Worm (Caenorhabditis elegans) whole organism, early embryonic: ENCODE measurements around the gene hmg-1.1.

Experiments
- B0310.2 ChIP-seq: sonication (generic microtip); optimal IDR thresholded peaks from 2 replicates; lab custom pipeline; 2016; ENCODE audit warnings: mild to moderate bottlenecking, missing genetic modification characterization, missing compliant biosample characterization
- F13C5.2 ChIP-seq: sonication (generic microtip); optimal IDR thresholded peaks from 2 replicates; lab custom pipeline; 2017; ENCODE audit warnings: mild to moderate bottlenecking, missing genetic modification characterization, inconsistent platforms, missing compliant biosample characterization
- aly-1 ChIP-seq: sonication (generic microtip); optimal IDR thresholded peaks from 2 replicates; lab custom pipeline; 2016; ENCODE audit warnings: missing genetic modification characterization, missing compliant biosample characterization
- ama-1 ChIP-seq: fragments of 150-350 bp; optimal IDR thresholded peaks from 2 replicates; lab custom pipeline; 2014
- ceh-13 ChIP-seq: fragments of 200-800 bp; sonication (Bioruptor generic); optimal IDR thresholded peaks from 2 replicates; lab custom pipeline; 2018; ENCODE audit warnings: mild to moderate bottlenecking, missing genetic modification characterization, missing compliant biosample characterization
- ceh-36 ChIP-seq: sonication (generic microtip); optimal IDR thresholded peaks from 2 replicates; lab custom pipeline; 2016; ENCODE audit warnings: missing genetic modification characterization, inconsistent platforms, missing compliant biosample characterization
- ets-7 ChIP-seq: sonication (generic microtip); optimal IDR thresholded peaks from 2 replicates; lab custom pipeline; 2016; ENCODE audit warnings: missing genotype, missing genetic modification characterization, missing compliant biosample characterization
- flt-1 ChIP-seq: fragments of 200-800 bp; sonication (Bioruptor generic); IDR thresholded peaks from 2 replicates; pipeline ENCODE4 v1.3.6; 2022; ENCODE audit warnings: missing genetic modification characterization, missing compliant biosample characterization
- hmbx-1 ChIP-seq: sonication (generic microtip); optimal IDR thresholded peaks from 2 replicates; lab custom pipeline; 2016; ENCODE audit warnings: mild to moderate bottlenecking, missing genetic modification characterization, missing compliant biosample characterization
- hmg-4 ChIP-seq: fragments of 200-800 bp; sonication (Bioruptor generic); optimal IDR thresholded peaks from 2 replicates; lab custom pipeline; 2018; ENCODE audit warnings: mild to moderate bottlenecking, missing genetic modification characterization, missing compliant biosample characterization
- hnd-1 ChIP-seq: sonication (generic microtip); optimal IDR thresholded peaks from 2 replicates; lab custom pipeline; 2016; ENCODE audit warnings: missing genetic modification characterization, missing compliant biosample characterization
- pes-1 ChIP-seq: fragments of 200-800 bp; sonication (Bioruptor generic); IDR thresholded peaks from 2 replicates; pipeline ENCODE4 v1.3.6; 2022; ENCODE audit warnings: missing genetic modification reagents, missing genetic modification characterization, missing compliant biosample characterization
- scrt-1 ChIP-seq: fragments of 200-800 bp; sonication (Bioruptor generic); IDR thresholded peaks from 2 replicates; pipeline ENCODE4 v1.3.6; 2022; ENCODE audit warnings: missing genetic modification characterization, missing compliant biosample characterization
- sea-1 ChIP-seq: fragments of 200-800 bp; sonication (Bioruptor generic); conservative IDR thresholded peaks from 2 replicates; pipeline ENCODE4 v1.3.6; 2022; ENCODE audit warnings: missing genetic modification characterization, missing compliant biosample characterization
- tbx-11 ChIP-seq: fragments of 200-800 bp; sonication (Bioruptor generic); IDR thresholded peaks from 2 replicates; pipeline ENCODE4 v1.3.6; 2022; ENCODE audit warnings: missing genetic modification characterization, missing compliant biosample characterization
- tbx-37 ChIP-seq: fragments of 200-800 bp; sonication (Bioruptor generic); conservative IDR thresholded peaks from 2 replicates; pipeline ENCODE4 v1.3.6; 2022; ENCODE audit warnings: missing genetic modification reagents, missing genetic modification characterization, missing compliant biosample characterization
- tra-4 ChIP-seq: sonication (generic microtip); optimal IDR thresholded peaks from 2 replicates; lab custom pipeline; 2017; ENCODE audit warnings: missing genetic modification characterization, missing compliant biosample characterization

Gene hmg-1.1

ce11 chrII:14252057-14252456 is 1.6 kb downstream of the hmg-1.1 start, which contains the start of gene Y54G11A.2:
TSS of gene Y54G11A.2 (plus strand) at chrII:14252357.
- TF ChIP-seq hnd-1, result no peak

ce11 chrII:14255850-14256249 is 5.4 kb downstream of the hmg-1.1 start:
- TF ChIP-seq flt-1 (GFP tag; lab: Robert Waterston, UW) (no peak), tbx-11 (no peak), hmg-4 (GFP tag; lab: Kevin White, UChicago) (no peak), pes-1 (GFP tag; lab: Robert Waterston, UW) (no peak), hnd-1 (no peak), sea-1 (GFP tag; lab: Robert Waterston, UW) (no peak), tbx-37 (no peak), ceh-36 (tag; lab: Kevin White, UChicago) (no peak), hmbx-1 (tag; lab: Kevin White, UChicago) (no peak), ets-7 (tag; lab: Kevin White, UChicago) (no peak), scrt-1 (GFP tag; lab: Robert Waterston, UW) (no peak), ama-1 (lab: Kevin White, UChicago) (no peak), F13C5.2 (tag; lab: Kevin White, UChicago) (no peak), B0310.2 (no peak), tra-4 (tag; lab: Kevin White, UChicago) (no peak), aly-1 (no peak), ceh-13 (GFP tag; lab: Kevin White, UChicago) (no peak)

- TF ChIP-seq ceh-13 (GFP tag; lab: Kevin White, UChicago), result no peak
Observed at ce11 chrII:14256779-14257178, 6.3 kb downstream of the hmg-1.1 start, which contains the start of gene Y54G11A.19. TSS of gene Y54G11A.19 (minus strand) at chrII:14256879.

- TF ChIP-seq B0310.2 (no peak), flt-1 (GFP tag; lab: Robert Waterston, UW) (no peak), hmg-4 (GFP tag; lab: Kevin White, UChicago) (no peak)
Observed at ce11 chrII:14257943-14258342, 7.4 kb downstream of the hmg-1.1 start.

ce11 chrII:14269142-14269593 is 18.7 kb downstream of the hmg-1.1 start, which contains the start of gene Y54G11A.1:
TSS of gene Y54G11A.1 (minus strand) at chrII:14269192.
- TF ChIP-seq hnd-1 (no peak), F13C5.2 (tag; lab: Kevin White, UChicago) (no peak), tbx-37 (no peak), ama-1 (lab: Kevin White, UChicago) (no peak), pes-1 (GFP tag; lab: Robert Waterston, UW) (no peak), sea-1 (GFP tag; lab: Robert Waterston, UW) (no peak)

ce11 chrII:14269839-14270238 is 19.3 kb downstream of the hmg-1.1 start:
- no peak for TF ChIP-seq ets-7 (tag; lab: Kevin White, UChicago)
- TF ChIP-seq tbx-37, result no peak
- TF ChIP-seq sea-1 (GFP tag; lab: Robert Waterston, UW), result no peak
- TF ChIP-seq tbx-11, result no peak
- no peak for TF ChIP-seq B0310.2
- no peak for TF ChIP-seq F13C5.2 (tag; lab: Kevin White, UChicago)
- TF ChIP-seq aly-1, result no peak
- no peak for TF ChIP-seq pes-1 (GFP tag; lab: Robert Waterston, UW)
- TF ChIP-seq ceh-36 (tag; lab: Kevin White, UChicago), result no peak
- TF ChIP-seq ama-1 (lab: Kevin White, UChicago), result no peak
- TF ChIP-seq tra-4 (tag; lab: Kevin White, UChicago), result no peak
- no peak for TF ChIP-seq hmg-4 (GFP tag; lab: Kevin White, UChicago)

- no peak for TF ChIP-seq tbx-37
- TF ChIP-seq tra-4 (tag; lab: Kevin White, UChicago), result no peak
- no peak for TF ChIP-seq ama-1 (lab: Kevin White, UChicago)
- TF ChIP-seq aly-1, result no peak
- no peak for TF ChIP-seq pes-1 (GFP tag; lab: Robert Waterston, UW)
- no peak for TF ChIP-seq ceh-36 (tag; lab: Kevin White, UChicago)
- TF ChIP-seq B0310.2, result no peak
- no peak for TF ChIP-seq hmbx-1 (tag; lab: Kevin White, UChicago)
- no peak for TF ChIP-seq ets-7 (tag; lab: Kevin White, UChicago)
- TF ChIP-seq hmg-4 (GFP tag; lab: Kevin White, UChicago), result no peak
- no peak for TF ChIP-seq tbx-11
- no peak for TF ChIP-seq F13C5.2 (tag; lab: Kevin White, UChicago)
- no peak for TF ChIP-seq sea-1 (GFP tag; lab: Robert Waterston, UW)
- TF ChIP-seq scrt-1 (GFP tag; lab: Robert Waterston, UW), result no peak
- TF ChIP-seq ceh-13 (GFP tag; lab: Kevin White, UChicago), result no peak
- no peak for TF ChIP-seq hnd-1
- no peak for TF ChIP-seq flt-1 (GFP tag; lab: Robert Waterston, UW)
Observed at ce11 chrII:14276409-14276808, 25.9 kb downstream of the hmg-1.1 start, which contains the start of gene Y54G11A.3. TSS of gene Y54G11A.3 (plus strand) at chrII:14276621.

- TF ChIP-seq hmg-4 (GFP tag; lab: Kevin White, UChicago) (no peak), B0310.2 (no peak), ceh-13 (GFP tag; lab: Kevin White, UChicago) (no peak), sea-1 (GFP tag; lab: Robert Waterston, UW) (no peak), flt-1 (GFP tag; lab: Robert Waterston, UW) (no peak), ceh-36 (tag; lab: Kevin White, UChicago) (no peak), tbx-37 (no peak), ama-1 (lab: Kevin White, UChicago) (no peak), tbx-11 (no peak), scrt-1 (GFP tag; lab: Robert Waterston, UW) (no peak), tra-4 (tag; lab: Kevin White, UChicago) (no peak), hmbx-1 (tag; lab: Kevin White, UChicago) (no peak), hnd-1 (no peak), ets-7 (tag; lab: Kevin White, UChicago) (no peak)
Observed at ce11 chrII:14287277-14287676, 36.8 kb downstream of the hmg-1.1 start, which contains the start of gene srh-41. TSS of gene srh-41 (minus strand) at chrII:14287377.
